In the genomic region with DNA sequence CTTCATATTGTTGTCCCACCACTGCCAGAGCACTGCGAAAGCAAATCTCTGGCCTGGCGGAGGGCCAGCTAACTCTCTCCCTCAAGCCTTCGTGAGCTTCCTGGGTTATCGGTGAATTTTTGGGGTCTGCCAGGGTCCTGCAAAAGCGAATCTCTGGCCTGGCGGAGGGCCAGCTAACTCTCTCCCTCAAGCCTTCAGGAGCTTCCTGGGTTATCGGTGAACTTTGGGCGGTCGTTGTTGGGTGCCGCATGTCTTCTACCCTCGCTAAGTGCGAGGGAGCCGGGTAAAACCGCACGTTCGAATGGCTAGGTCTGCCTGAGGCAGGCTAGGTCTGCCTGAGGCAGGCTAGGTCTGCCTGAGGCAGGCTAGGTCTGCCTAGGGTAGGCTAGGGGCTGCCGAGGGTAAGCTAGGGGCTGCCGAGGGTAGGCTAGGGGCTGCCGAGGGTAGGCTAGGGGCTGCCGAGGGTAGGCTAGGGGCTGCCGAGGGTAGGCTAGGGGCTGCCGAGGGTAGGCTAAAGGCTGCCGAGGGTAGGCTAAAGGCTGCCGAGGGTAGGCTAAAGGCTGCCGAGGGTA, we compare ENCODE assay signal across 4 worm cellular contexts.
A peak's percentile ranks its signal among the peaks of the same experiment; 100 is the strongest.
TF ChIP-seq lines count a peak whose summit lies in the region.
"Not testable (repeated sequence)": the region's sequence is repeated elsewhere in the genome, so short reads cannot be mapped to it uniquely, and the experiment has no call there.

No protein-coding gene starts in this region.

TF ChIP-seq in whole organism, L4 larva, 104 proteins besides CTCF, POLR2A, EP300 and RAD21:
- TF ChIP-seq ctbp-1 (GFP tag; IDR thresholded peaks at IDR 0.05; lab: Robert Waterston, UW) (0 out of 2 replicates have a peak, but pooled peaks have one; percentile 41), set-16 (GFP tag; IDR thresholded peaks at IDR 0.05; lab: Robert Waterston, UW) (peak; percentile 97), egl-43 (GFP tag; IDR thresholded peaks at IDR 0.05; lab: Robert Waterston, UW) (peak; percentile 20; the same call in 1 of the 2 replicates)

TF ChIP-seq in whole organism, early embryonic, 17 proteins besides CTCF, POLR2A, EP300 and RAD21:
- TF ChIP-seq sea-1 (GFP tag; conservative IDR thresholded peaks at IDR 0.05; lab: Robert Waterston, UW) = 0 out of 2 replicates have a peak, but pooled peaks have one; percentile 25

TF ChIP-seq in whole organism, midembryonic, 9 proteins besides CTCF, POLR2A, EP300 and RAD21:
- TF ChIP-seq T22C8.4 (GFP tag; IDR thresholded peaks at IDR 0.05; lab: Robert Waterston, UW) (peak; percentile 29; the same call in 1 of the 2 replicates), flt-1 (GFP tag; IDR thresholded peaks at IDR 0.05; lab: Robert Waterston, UW) (peak; percentile 23; the same call in 1 of the 2 replicates)

TF ChIP-seq in whole organism, young adult, 124 proteins besides CTCF, POLR2A, EP300 and RAD21:
- peak; percentile 85 for TF ChIP-seq zfh-2 (GFP tag; conservative IDR thresholded peaks at IDR 0.05; lab: Robert Waterston, UW)
- peak; percentile 38; the same call in 1 of the 2 replicates for TF ChIP-seq cebp-1 (GFP tag; IDR thresholded peaks at IDR 0.05; lab: Robert Waterston, UW)
- not testable (repeated sequence) for TF ChIP-seq cebp-1 (tag; optimal IDR thresholded peaks at IDR 0.05; lab: Kevin White, UChicago)
- peak; percentile 95 for TF ChIP-seq egrh-3 (GFP tag; IDR thresholded peaks at IDR 0.05; lab: Robert Waterston, UW)
- peak; percentile 59; the same call in 1 of the 2 replicates for TF ChIP-seq attf-6 (GFP tag; IDR thresholded peaks at IDR 0.05; lab: Robert Waterston, UW)
- 0 out of 2 replicates have a peak, but pooled peaks have one; percentile 7 for TF ChIP-seq madf-6 (GFP tag; IDR thresholded peaks at IDR 0.05; lab: Robert Waterston, UW)
- peak; percentile 50; the same call in 1 of the 2 replicates for TF ChIP-seq lin-26 (GFP tag; IDR thresholded peaks at IDR 0.05; lab: Robert Waterston, UW)
- 0 out of 2 replicates have a peak, but pooled peaks have one; percentile 37 for TF ChIP-seq ztf-25 (GFP tag; IDR thresholded peaks at IDR 0.05; lab: Robert Waterston, UW)
- TF ChIP-seq dox-1 (GFP tag; IDR thresholded peaks at IDR 0.05; lab: Robert Waterston, UW) = peak; percentile 49; the same call in 1 of the 2 replicates
- peak; percentile 43 for TF ChIP-seq mcd-1 (GFP tag; IDR thresholded peaks at IDR 0.05; lab: Robert Waterston, UW)
- TF ChIP-seq bed-2 (GFP tag; IDR thresholded peaks at IDR 0.05; lab: Robert Waterston, UW) = 0 out of 2 replicates have a peak, but pooled peaks have one; percentile 18
